Fruit fly (Drosophila melanogaster) whole organism, larva: ENCODE results near the gene CG12948.
A peak's percentile ranks its signal among the peaks of the same experiment; 100 is the strongest.

Source experiments
- noc ChIP-seq: fragments of 200-800 bp; sonication (Bioruptor generic); optimal IDR thresholded peaks from 3 replicates; lab custom pipeline; 2019; ENCODE audit warnings: missing biosample characterization, mild to moderate bottlenecking, missing genetic modification characterization, moderate library complexity

The CG12948 gene

dm6 chr3R:9747272-9747874 lies at the start of gene CG12948:
TSS of gene CG12948 (minus strand) at chr3R:9747744.
- TF ChIP-seq noc (tag; lab: Kevin White, UChicago), result no peak

DNA sequence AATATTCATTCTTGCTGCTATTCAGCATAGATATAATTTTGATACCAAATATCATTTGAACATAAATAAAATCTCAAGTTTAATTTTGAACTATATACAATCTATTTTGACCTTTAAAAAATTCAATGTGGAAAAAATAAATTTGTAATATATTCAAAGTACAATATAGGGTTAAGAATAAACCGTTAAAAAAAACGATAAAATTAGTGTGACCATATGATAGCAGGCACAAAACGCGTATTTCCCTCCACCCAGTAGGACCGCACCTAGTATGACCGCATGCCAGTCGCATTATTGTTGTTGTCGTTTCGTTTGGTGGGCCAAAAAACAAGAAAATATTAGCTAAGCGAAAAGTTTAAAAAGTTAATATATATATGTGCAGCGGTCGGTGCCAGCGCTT lies 45.5 kb upstream of the CG12948 start, which contains the start of gene CG8516:
Gene CG8516 (plus strand): TSS at position 278 of the 400 bp plus-strand sequence.
- no peak for TF ChIP-seq noc (tag; lab: Kevin White, UChicago)

- TF ChIP-seq noc (tag; lab: Kevin White, UChicago), result peak; percentile 50
Measured at dm6 chr3R:9791177-9791806, 43.7 kb upstream of the CG12948 start, which contains the start of the genes CG12945 and CG8507. TSS of gene CG12945 (minus strand) at chr3R:9791221. TSS of gene CG8507 (plus strand) at chr3R:9791483.

DNA sequence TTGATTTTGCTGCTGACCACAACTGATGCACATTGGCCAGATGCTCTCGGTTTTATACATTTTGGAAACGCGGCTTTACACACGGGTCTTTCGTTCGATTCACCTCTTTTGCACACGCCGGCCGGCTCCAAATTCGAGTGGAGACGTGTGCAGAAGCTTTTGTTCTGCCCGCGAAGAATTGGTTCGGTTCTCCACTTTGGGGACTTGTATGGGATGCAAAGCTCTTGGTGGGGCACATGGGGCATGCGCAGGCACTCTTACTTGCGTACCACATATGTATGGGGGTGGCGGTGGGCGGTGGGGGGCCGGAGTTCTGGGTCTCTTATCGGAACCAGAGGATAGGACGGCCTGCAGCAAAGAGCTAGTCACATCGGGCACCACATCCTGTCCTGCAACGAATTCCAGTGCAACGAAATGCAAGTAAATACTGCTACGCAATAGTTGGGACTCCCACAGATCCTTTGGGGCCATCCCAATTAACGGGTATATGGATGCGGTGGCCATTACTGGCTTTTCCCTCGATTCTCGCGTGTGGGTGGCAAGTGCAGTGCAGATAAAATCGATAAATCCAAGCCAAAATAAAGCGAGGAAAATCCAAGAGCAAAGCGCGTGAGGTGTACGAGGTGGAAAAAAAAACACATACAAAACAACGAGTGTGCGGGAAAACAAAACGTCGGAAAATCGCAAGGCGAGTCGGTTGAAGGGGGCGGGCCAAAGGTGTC lies 37.0 kb upstream of the CG12948 start, which contains the start of the genes MtnA and CG8500:
Gene MtnA (minus strand): TSS at position 30 of the 722 bp plus-strand sequence.
Gene CG8500 (plus strand): TSS at position 313 of the 722 bp plus-strand sequence.
- no peak for TF ChIP-seq noc (tag; lab: Kevin White, UChicago)

DNA sequence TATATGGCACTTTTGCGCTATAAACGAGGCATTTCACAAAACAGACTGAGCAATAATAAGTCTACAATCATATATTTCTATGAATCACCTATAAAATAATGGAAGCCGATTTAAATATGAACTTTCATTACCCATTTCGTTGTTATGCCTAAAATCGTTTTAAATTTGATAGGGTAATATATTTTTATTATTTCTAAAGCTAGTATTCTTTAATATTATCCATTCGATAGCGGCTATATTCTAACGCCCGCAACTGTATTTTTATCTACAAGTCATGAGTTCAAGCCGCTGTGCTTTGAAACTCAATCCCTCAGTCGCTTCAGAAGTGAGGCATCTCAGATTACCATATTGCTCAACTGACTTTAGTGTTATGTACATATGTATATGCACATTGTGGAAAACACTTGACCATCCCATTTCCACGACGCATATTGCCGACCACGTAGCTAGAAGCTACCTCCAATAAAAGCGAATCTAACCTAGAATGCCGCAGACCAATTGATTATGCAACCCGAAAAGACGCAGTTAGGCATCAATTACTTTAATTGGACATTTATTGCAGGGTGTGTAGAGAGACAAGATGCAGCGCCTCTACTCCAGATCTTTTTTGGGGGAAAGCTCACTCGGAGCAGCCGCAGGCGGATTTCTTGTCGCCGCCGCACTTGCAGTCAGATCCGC lies 35.8 kb upstream of the CG12948 start:
- TF ChIP-seq noc (tag; lab: Kevin White, UChicago), result no peak

DNA sequence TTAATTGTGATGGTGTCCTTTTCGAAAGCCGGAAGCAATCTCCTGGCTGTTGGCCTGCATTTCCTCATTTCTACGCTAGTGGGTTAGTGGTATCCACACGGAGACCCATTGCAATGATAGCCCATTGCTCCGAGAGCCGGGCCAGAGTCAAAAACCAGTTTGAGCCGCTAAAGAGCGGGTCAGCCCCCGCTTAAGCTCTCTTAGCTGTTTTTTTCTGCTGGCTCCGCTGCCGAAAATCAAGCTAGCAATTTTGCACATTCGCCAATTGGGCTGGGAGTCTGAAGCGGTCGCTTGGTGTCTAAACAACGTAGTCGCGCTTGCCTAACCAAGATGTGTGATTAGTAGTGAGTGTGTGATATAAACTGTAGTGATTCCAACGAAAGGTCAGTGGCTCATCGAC lies 32.2 kb upstream of the CG12948 start, which contains the start of gene CG12947:
Gene CG12947 (plus strand): TSS at position 301 of the 400 bp plus-strand sequence.
- TF ChIP-seq noc (tag; lab: Kevin White, UChicago), result no peak

dm6 chr3R:9777941-9778360 lies 30.4 kb upstream of the CG12948 start, which contains the start of gene RpS29:
TSS of gene RpS29 (plus strand) at chr3R:9778042.
- peak; percentile 73 for TF ChIP-seq noc (tag; lab: Kevin White, UChicago)

DNA sequence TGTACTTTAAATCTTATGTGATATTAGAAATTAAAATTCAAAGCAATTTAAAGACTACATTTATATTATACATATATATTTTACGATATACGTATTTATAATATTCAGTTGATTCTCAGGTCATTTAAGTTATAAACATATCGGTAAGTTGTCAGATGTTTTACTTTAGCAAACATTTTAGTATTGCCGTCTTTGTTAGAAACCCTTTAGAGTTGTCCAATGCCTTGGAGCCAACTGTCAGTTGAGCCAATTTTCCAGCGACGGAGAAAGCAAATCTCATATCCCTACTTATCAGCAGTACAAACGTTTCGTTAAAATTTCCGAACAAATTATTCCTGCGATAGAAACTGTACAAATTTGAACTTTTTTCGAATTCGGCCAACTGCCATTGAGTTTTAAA lies 27.3 kb upstream of the CG12948 start, which contains the start of gene topi:
Gene topi (plus strand): TSS at position 301 of the 400 bp plus-strand sequence.
- TF ChIP-seq noc (tag; lab: Kevin White, UChicago), result no peak

DNA sequence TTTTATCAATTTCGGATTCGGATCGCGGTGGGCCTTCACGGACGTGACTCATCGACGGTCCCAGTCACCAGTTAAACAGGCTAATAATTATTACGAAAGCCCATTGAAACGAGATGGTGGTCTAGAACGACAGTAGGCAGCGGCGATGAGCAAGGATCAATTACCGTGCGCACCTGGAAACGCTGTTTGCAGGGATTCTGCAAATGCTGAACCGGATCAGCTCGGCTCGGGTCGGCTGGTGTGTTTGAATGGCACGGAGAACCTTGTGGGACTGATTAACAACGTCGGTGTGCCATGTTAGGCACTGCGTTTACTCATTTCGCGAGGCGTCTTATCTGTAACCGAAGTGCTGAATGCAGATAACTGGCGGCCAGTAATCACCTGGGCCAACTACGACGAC lies 26.6 kb upstream of the CG12948 start, which contains the start of gene Whamy:
Gene Whamy (minus strand): TSS at position 273 of the 400 bp plus-strand sequence.
- peak; percentile 73 for TF ChIP-seq noc (tag; lab: Kevin White, UChicago)

DNA sequence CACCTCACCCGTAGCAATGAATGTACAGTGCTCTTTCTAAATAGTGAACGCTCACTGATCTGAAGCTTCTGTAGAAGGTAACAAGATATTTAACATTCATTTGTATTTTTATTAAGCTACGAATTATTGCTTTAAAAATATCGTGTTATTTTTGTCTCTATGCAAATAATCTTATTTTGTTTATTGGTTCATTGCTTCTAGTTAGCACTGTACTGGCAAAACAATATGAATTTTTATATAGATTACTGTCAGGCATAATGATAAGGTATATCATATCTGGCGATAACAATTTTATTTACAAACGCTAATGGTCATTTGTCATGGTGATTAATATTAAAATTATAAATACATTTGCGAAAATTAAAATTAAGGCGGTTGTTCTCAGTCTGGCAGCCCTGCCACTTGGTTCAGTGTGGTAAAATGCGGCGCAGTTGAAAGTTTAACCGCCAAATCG lies 24.0 kb upstream of the CG12948 start, which contains the start of gene CG9471:
Gene CG9471 (minus strand): TSS at position 24 of the 454 bp plus-strand sequence.
- TF ChIP-seq noc (tag; lab: Kevin White, UChicago), result peak; percentile 97

- TF ChIP-seq noc (tag; lab: Kevin White, UChicago), result no peak
Measured at dm6 chr3R:9770127-9770526, 22.6 kb upstream of the CG12948 start.

- TF ChIP-seq noc (tag; lab: Kevin White, UChicago), result no peak
Measured at dm6 chr3R:9768884-9769283, 21.3 kb upstream of the CG12948 start, which contains the start of gene MED6. TSS of gene MED6 (minus strand) at chr3R:9768984.

- TF ChIP-seq noc (tag; lab: Kevin White, UChicago), result peak; percentile 49
Measured at dm6 chr3R:9767620-9768592, 20.4 kb upstream of the CG12948 start, which contains the start of gene Naa80. TSS of gene Naa80 (plus strand) at chr3R:9767834.
